Worm (Caenorhabditis elegans) whole organism, early embryonic: ENCODE measurements around the gene Y46G5A.47.

Experiments
- B0310.2 ChIP-seq: sonication (generic microtip); optimal IDR thresholded peaks from 2 replicates; lab custom pipeline; 2016; ENCODE audit warnings: mild to moderate bottlenecking, missing genetic modification characterization, missing compliant biosample characterization
- F13C5.2 ChIP-seq: sonication (generic microtip); optimal IDR thresholded peaks from 2 replicates; lab custom pipeline; 2017; ENCODE audit warnings: mild to moderate bottlenecking, missing genetic modification characterization, inconsistent platforms, missing compliant biosample characterization
- ama-1 ChIP-seq: fragments of 150-350 bp; optimal IDR thresholded peaks from 2 replicates; lab custom pipeline; 2014
- ceh-13 ChIP-seq: fragments of 200-800 bp; sonication (Bioruptor generic); optimal IDR thresholded peaks from 2 replicates; lab custom pipeline; 2018; ENCODE audit warnings: mild to moderate bottlenecking, missing genetic modification characterization, missing compliant biosample characterization
- ceh-36 ChIP-seq: sonication (generic microtip); optimal IDR thresholded peaks from 2 replicates; lab custom pipeline; 2016; ENCODE audit warnings: missing genetic modification characterization, inconsistent platforms, missing compliant biosample characterization
- ets-7 ChIP-seq: sonication (generic microtip); optimal IDR thresholded peaks from 2 replicates; lab custom pipeline; 2016; ENCODE audit warnings: missing genotype, missing genetic modification characterization, missing compliant biosample characterization
- flt-1 ChIP-seq: fragments of 200-800 bp; sonication (Bioruptor generic); IDR thresholded peaks from 2 replicates; pipeline ENCODE4 v1.3.6; 2022; ENCODE audit warnings: missing genetic modification characterization, missing compliant biosample characterization
- hmbx-1 ChIP-seq: sonication (generic microtip); optimal IDR thresholded peaks from 2 replicates; lab custom pipeline; 2016; ENCODE audit warnings: mild to moderate bottlenecking, missing genetic modification characterization, missing compliant biosample characterization
- sea-1 ChIP-seq: fragments of 200-800 bp; sonication (Bioruptor generic); conservative IDR thresholded peaks from 2 replicates; pipeline ENCODE4 v1.3.6; 2022; ENCODE audit warnings: missing genetic modification characterization, missing compliant biosample characterization

ce11 chrII:12787831-12788248 lies 17.3 kb downstream of the Y46G5A.47 start, which contains the start of gene alkb-7:
- TF ChIP-seq ama-1: peak; percentile 79
- TF ChIP-seq ets-7 (tag; lab: Kevin White, UChicago): no peak
- TF ChIP-seq flt-1: no peak
- peak; percentile 14 for TF ChIP-seq F13C5.2 (tag; lab: Kevin White, UChicago)
- TF ChIP-seq hmbx-1 (tag; lab: Kevin White, UChicago): no peak
- TF ChIP-seq ceh-36 (tag; lab: Kevin White, UChicago): no peak
- no peak for TF ChIP-seq sea-1 (GFP tag; lab: Robert Waterston, UW)
- TF ChIP-seq ceh-13 (GFP tag; lab: Kevin White, UChicago): no peak
- TF ChIP-seq B0310.2 (tag; lab: Kevin White, UChicago): peak; percentile 24
